Worm (Caenorhabditis elegans) whole organism, midembryonic: ENCODE measurements around the gene F28C6.10.

Source experiments
- T22C8.4 ChIP-seq: fragments of 200-800 bp; sonication (Bioruptor generic); IDR thresholded peaks from 2 replicates; pipeline ENCODE4 v1.3.6; 2022; ENCODE audit warnings: missing genetic modification characterization, missing compliant biosample characterization
- cog-1 ChIP-seq: sonication (generic microtip); optimal IDR thresholded peaks from 2 replicates; lab custom pipeline; 2016; ENCODE audit warnings: missing genetic modification characterization, missing compliant biosample characterization
- flt-1 ChIP-seq: fragments of 200-800 bp; sonication (Bioruptor generic); IDR thresholded peaks from 2 replicates; pipeline ENCODE4 v1.3.6; 2022; ENCODE audit warnings: missing genetic modification characterization, missing compliant biosample characterization
- klf-2 ChIP-seq: fragments of 200-800 bp; sonication (Bioruptor generic); conservative IDR thresholded peaks from 2 replicates; pipeline ENCODE4 v1.3.6; 2022; ENCODE audit warnings: missing genetic modification reagents, missing genetic modification characterization, missing compliant biosample characterization
- med-1 ChIP-seq: sonication (generic microtip); optimal IDR thresholded peaks from 2 replicates; lab custom pipeline; 2017; ENCODE audit warnings: missing genetic modification characterization, mild to moderate bottlenecking, missing compliant biosample characterization, antibody characterized with exemption, missing genetic modification reagents; ENCODE audit not compliant: insufficient read depth
- ref-1 ChIP-seq: fragments of 200-800 bp; sonication (Bioruptor generic); conservative IDR thresholded peaks from 2 replicates; pipeline ENCODE4 v1.3.6; 2022; ENCODE audit warnings: missing genetic modification reagents, missing genetic modification characterization, missing compliant biosample characterization
- tab-1 ChIP-seq: fragments of 200-800 bp; sonication (Bioruptor generic); IDR thresholded peaks from 2 replicates; pipeline ENCODE4 v1.3.6; 2022; ENCODE audit warnings: missing genetic modification characterization, missing compliant biosample characterization
- ztf-23 ChIP-seq: fragments of 200-800 bp; sonication (Bioruptor generic); IDR thresholded peaks from 2 replicates; pipeline ENCODE4 v1.3.6; 2022; ENCODE audit warnings: missing genetic modification reagents, missing genetic modification characterization, missing compliant biosample characterization
- ztf-29 ChIP-seq: fragments of 200-800 bp; sonication (Bioruptor generic); IDR thresholded peaks from 2 replicates; pipeline ENCODE4 v1.3.6; 2022; ENCODE audit warnings: missing genetic modification reagents, missing genetic modification characterization, missing compliant biosample characterization

Gene F28C6.10

ce11 chrII:8610085-8610484 is 2.3 kb downstream of the F28C6.10 start, which contains the start of gene F28C6.9:
Gene F28C6.9, minus strand, starts transcription at chrII:8610185.
- no peak for TF ChIP-seq ztf-23 (GFP tag; lab: Robert Waterston, UW)
- no peak for TF ChIP-seq klf-2
- TF ChIP-seq flt-1: no peak
- no peak for TF ChIP-seq ref-1 (GFP tag; lab: Robert Waterston, UW)
- TF ChIP-seq med-1: no peak
- no peak for TF ChIP-seq tab-1 (GFP tag; lab: Robert Waterston, UW)
- TF ChIP-seq cog-1: no peak
- TF ChIP-seq ztf-29 (GFP tag; lab: Robert Waterston, UW): no peak
- TF ChIP-seq T22C8.4: no peak

- no peak for TF ChIP-seq klf-2
- TF ChIP-seq tab-1 (GFP tag; lab: Robert Waterston, UW): no peak
- TF ChIP-seq med-1: no peak
- no peak for TF ChIP-seq ztf-29 (GFP tag; lab: Robert Waterston, UW)
Measured at ce11 chrII:8610585-8610984, 2.8 kb downstream of the F28C6.10 start.

ce11 chrII:8611330-8611729 is 3.6 kb downstream of the F28C6.10 start:
- TF ChIP-seq med-1 (no peak), ztf-29 (GFP tag; lab: Robert Waterston, UW) (no peak), ref-1 (GFP tag; lab: Robert Waterston, UW) (no peak), klf-2 (no peak), T22C8.4 (no peak), flt-1 (no peak), cog-1 (no peak), tab-1 (GFP tag; lab: Robert Waterston, UW) (no peak), ztf-23 (GFP tag; lab: Robert Waterston, UW) (no peak)

- TF ChIP-seq flt-1: no peak
- TF ChIP-seq cog-1: no peak
- TF ChIP-seq T22C8.4: no peak
- no peak for TF ChIP-seq klf-2
- no peak for TF ChIP-seq ztf-29 (GFP tag; lab: Robert Waterston, UW)
- no peak for TF ChIP-seq tab-1 (GFP tag; lab: Robert Waterston, UW)
- TF ChIP-seq med-1: no peak
- TF ChIP-seq ztf-23 (GFP tag; lab: Robert Waterston, UW): no peak
- no peak for TF ChIP-seq ref-1 (GFP tag; lab: Robert Waterston, UW)
Measured at ce11 chrII:8612470-8612869, 4.7 kb downstream of the F28C6.10 start, which contains the start of gene T22C8.1. Gene T22C8.1, plus strand, starts transcription at chrII:8612770.

ce11 chrII:8616155-8616554 is 8.4 kb downstream of the F28C6.10 start:
- no peak for TF ChIP-seq flt-1
- no peak for TF ChIP-seq T22C8.4
- TF ChIP-seq tab-1 (GFP tag; lab: Robert Waterston, UW): no peak
- TF ChIP-seq med-1: no peak
- no peak for TF ChIP-seq ref-1 (GFP tag; lab: Robert Waterston, UW)
- no peak for TF ChIP-seq klf-2
- TF ChIP-seq cog-1: no peak
- TF ChIP-seq ztf-23 (GFP tag; lab: Robert Waterston, UW): no peak

ce11 chrII:8617516-8617915 is 9.8 kb downstream of the F28C6.10 start, which contains the start of gene chhy-1:
Gene chhy-1, minus strand, starts transcription at chrII:8617616.
- no peak for TF ChIP-seq T22C8.4
- no peak for TF ChIP-seq cog-1
- no peak for TF ChIP-seq ztf-23 (GFP tag; lab: Robert Waterston, UW)
- no peak for TF ChIP-seq ref-1 (GFP tag; lab: Robert Waterston, UW)
- TF ChIP-seq med-1: no peak
- no peak for TF ChIP-seq tab-1 (GFP tag; lab: Robert Waterston, UW)
- no peak for TF ChIP-seq ztf-29 (GFP tag; lab: Robert Waterston, UW)
- TF ChIP-seq klf-2: no peak
- no peak for TF ChIP-seq flt-1

- TF ChIP-seq ref-1 (GFP tag; lab: Robert Waterston, UW) (no peak), ztf-23 (GFP tag; lab: Robert Waterston, UW) (no peak), ztf-29 (GFP tag; lab: Robert Waterston, UW) (no peak), tab-1 (GFP tag; lab: Robert Waterston, UW) (no peak), cog-1 (no peak), klf-2 (no peak), med-1 (no peak), T22C8.4 (no peak), flt-1 (no peak)
Measured at ce11 chrII:8621883-8622282, 14.1 kb downstream of the F28C6.10 start, which contains the start of gene T22C8.3. Gene T22C8.3, minus strand, starts transcription at chrII:8621983.

ce11 chrII:8623396-8623795 is 15.6 kb downstream of the F28C6.10 start, which contains the start of gene T22C8.4:
Gene T22C8.4, minus strand, starts transcription at chrII:8623496.
- no peak for TF ChIP-seq cog-1
- no peak for TF ChIP-seq ref-1 (GFP tag; lab: Robert Waterston, UW)
- TF ChIP-seq med-1: no peak
- no peak for TF ChIP-seq flt-1
- TF ChIP-seq ztf-23 (GFP tag; lab: Robert Waterston, UW): no peak
- TF ChIP-seq klf-2: no peak
- no peak for TF ChIP-seq T22C8.4
- TF ChIP-seq ztf-29 (GFP tag; lab: Robert Waterston, UW): no peak
- TF ChIP-seq tab-1 (GFP tag; lab: Robert Waterston, UW): no peak

ce11 chrII:8625163-8625562 is 17.4 kb downstream of the F28C6.10 start, which contains the start of gene sptf-2:
Gene sptf-2, plus strand, starts transcription at chrII:8625459.
- TF ChIP-seq ref-1 (GFP tag; lab: Robert Waterston, UW) (no peak), cog-1 (no peak), ztf-29 (GFP tag; lab: Robert Waterston, UW) (no peak), med-1 (no peak), tab-1 (GFP tag; lab: Robert Waterston, UW) (no peak), ztf-23 (GFP tag; lab: Robert Waterston, UW) (no peak), klf-2 (no peak), T22C8.4 (no peak), flt-1 (no peak)

ce11 chrII:8626598-8626997 is 18.8 kb downstream of the F28C6.10 start:
- TF ChIP-seq tab-1 (GFP tag; lab: Robert Waterston, UW): no peak
- no peak for TF ChIP-seq T22C8.4
- TF ChIP-seq ref-1 (GFP tag; lab: Robert Waterston, UW): no peak
- no peak for TF ChIP-seq med-1
- no peak for TF ChIP-seq flt-1
- TF ChIP-seq cog-1: no peak
- TF ChIP-seq klf-2: no peak
- no peak for TF ChIP-seq ztf-23 (GFP tag; lab: Robert Waterston, UW)
- TF ChIP-seq ztf-29 (GFP tag; lab: Robert Waterston, UW): no peak

ce11 chrII:8627907-8628306 is 20.1 kb downstream of the F28C6.10 start:
- TF ChIP-seq T22C8.4 (no peak), med-1 (no peak), cog-1 (no peak), klf-2 (no peak), flt-1 (no peak), ztf-29 (GFP tag; lab: Robert Waterston, UW) (no peak), ref-1 (GFP tag; lab: Robert Waterston, UW) (no peak), ztf-23 (GFP tag; lab: Robert Waterston, UW) (no peak), tab-1 (GFP tag; lab: Robert Waterston, UW) (no peak)
